Worm (Caenorhabditis elegans): ENCODE measurements around the gene ogt-1.
A peak's percentile ranks its signal among the peaks of the same experiment; 100 is the strongest.

- no peak for TF ChIP-seq pha-4 (GFP tag; IDR thresholded peaks at IDR 0.05)
- no peak for TF ChIP-seq pha-4 (tag; optimal IDR thresholded peaks at IDR 0.05)
- TF ChIP-seq lin-15B (tag; optimal IDR thresholded peaks at IDR 0.05) = no peak
- no peak for TF ChIP-seq unc-39 (tag; optimal IDR thresholded peaks at IDR 0.05)
- TF ChIP-seq sdz-12 (GFP tag; optimal IDR thresholded peaks at IDR 0.05) = no peak
- TF ChIP-seq gei-8 (GFP tag; optimal IDR thresholded peaks at IDR 0.05) = no peak
- no peak for TF ChIP-seq F37D6.2 (tag; optimal IDR thresholded peaks at IDR 0.05)
- no peak for TF ChIP-seq daf-12 (tag; optimal IDR thresholded peaks at IDR 0.05)
- peak; percentile 63 for TF ChIP-seq nhr-28 (tag; optimal IDR thresholded peaks at IDR 0.05)
- TF ChIP-seq ceh-62 (tag; optimal IDR thresholded peaks at IDR 0.05) = no peak
- peak; percentile 59 for TF ChIP-seq ama-1 (optimal IDR thresholded peaks at IDR 0.05)
- no peak for TF ChIP-seq fkh-10 (GFP tag; optimal IDR thresholded peaks at IDR 0.05)
- no peak for TF ChIP-seq nhr-11 (tag; optimal IDR thresholded peaks at IDR 0.05)
- no peak for TF ChIP-seq tra-1 (GFP tag; IDR thresholded peaks at IDR 0.05)
- TF ChIP-seq skn-1 (tag; optimal IDR thresholded peaks at IDR 0.05) = no peak
Measured at ce11 chrIII:7120477-7120876, 33.1 kb downstream of the ogt-1 start.
